Worm (Caenorhabditis elegans): ENCODE data around the gene mtrf-1L.

mtrf-1L gene

ce11 chrIV:5160171-5160570 lies 26.8 kb upstream of the mtrf-1L start, which contains the start of the genes C24D10.6 and C24D10.4 (continued):
- no peak for TF ChIP-seq pax-3 (tag; optimal IDR thresholded peaks at IDR 0.05)
- no peak for TF ChIP-seq vab-15 (tag; optimal IDR thresholded peaks at IDR 0.05)
- TF ChIP-seq fos-1 (tag; optimal IDR thresholded peaks at IDR 0.05): no peak
- TF ChIP-seq nhr-237 (tag; optimal IDR thresholded peaks at IDR 0.05): no peak
- TF ChIP-seq lin-14 (GFP tag; optimal IDR thresholded peaks at IDR 0.05): peak; percentile 76
- TF ChIP-seq skn-1 (tag; optimal IDR thresholded peaks at IDR 0.05): peak; percentile 77
- TF ChIP-seq sox-4 (tag; optimal IDR thresholded peaks at IDR 0.05): no peak
- TF ChIP-seq nhr-19 (GFP tag; conservative IDR thresholded peaks at IDR 0.05): peak; percentile 33
- peak in 1 of 2 experiments; percentile 29 for TF ChIP-seq mdl-1 (tag; optimal IDR thresholded peaks at IDR 0.05)
- no peak for TF ChIP-seq nhr-84 (tag; optimal IDR thresholded peaks at IDR 0.05)
- no peak for TF ChIP-seq nhr-11 (tag; optimal IDR thresholded peaks at IDR 0.05)
- peak; percentile 17 for TF ChIP-seq snpc-4 (tag; optimal IDR thresholded peaks at IDR 0.05)
- TF ChIP-seq unc-62 (GFP tag; optimal IDR thresholded peaks at IDR 0.05): no peak
- peak; percentile 28 for TF ChIP-seq egl-13 (tag; optimal IDR thresholded peaks at IDR 0.05)
- no peak for TF ChIP-seq mef-2 (tag; optimal IDR thresholded peaks at IDR 0.05)
- TF ChIP-seq nhr-76 (tag; optimal IDR thresholded peaks at IDR 0.05): no peak
- TF ChIP-seq grh-1 (GFP tag; IDR thresholded peaks at IDR 0.05): no peak
- TF ChIP-seq ceh-90 (tag; optimal IDR thresholded peaks at IDR 0.05): no peak
- TF ChIP-seq nhr-85 (tag): peak; percentile 64
- peak; percentile 69 to 77 for TF ChIP-seq lsy-2 (tag; optimal IDR thresholded peaks at IDR 0.05)
- no peak for TF ChIP-seq sup-37 (GFP tag; optimal IDR thresholded peaks at IDR 0.05)
- no peak for TF ChIP-seq blmp-1 (tag; optimal IDR thresholded peaks at IDR 0.05)
- peak; percentile 32 for TF ChIP-seq F16B12.6 (tag; optimal IDR thresholded peaks at IDR 0.05)
- no peak for TF ChIP-seq nhr-28 (tag; optimal IDR thresholded peaks at IDR 0.05)
- no peak for TF ChIP-seq nhr-77 (tag; optimal IDR thresholded peaks at IDR 0.05)
- TF ChIP-seq ama-1 (optimal IDR thresholded peaks at IDR 0.05): no peak
- TF ChIP-seq fkh-10 (GFP tag; optimal IDR thresholded peaks at IDR 0.05): no peak
- no peak for TF ChIP-seq ceh-63 (GFP tag; optimal IDR thresholded peaks at IDR 0.05)
- peak; percentile 49 for TF ChIP-seq tbx-2 (tag; optimal IDR thresholded peaks at IDR 0.05)
- TF ChIP-seq pag-3 (tag; optimal IDR thresholded peaks at IDR 0.05; ENCODE audit: borderline replicate concordance, insufficient read depth): no peak
- peak; percentile 66 for TF ChIP-seq snu-23 (GFP tag; optimal IDR thresholded peaks at IDR 0.05)
- TF ChIP-seq lir-3 (tag; optimal IDR thresholded peaks at IDR 0.05; ENCODE audit: poor library complexity): peak; percentile 44
- TF ChIP-seq nhr-47 (tag; optimal IDR thresholded peaks at IDR 0.05): peak; percentile 62
- peak; percentile 61 for TF ChIP-seq nhr-20 (tag; optimal IDR thresholded peaks at IDR 0.05)
- TF ChIP-seq hlh-17 (GFP tag; optimal IDR thresholded peaks at IDR 0.05; ENCODE audit: borderline replicate concordance): no peak
- TF ChIP-seq ets-5 (GFP tag; IDR thresholded peaks at IDR 0.05): no peak
- TF ChIP-seq unc-98 (GFP tag; IDR thresholded peaks at IDR 0.05): no peak
- peak; percentile 32 for TF ChIP-seq nhr-90 (tag; optimal IDR thresholded peaks at IDR 0.05; ENCODE audit: poor library complexity)
- TF ChIP-seq elt-2 (tag; optimal IDR thresholded peaks at IDR 0.05): no peak
- TF ChIP-seq unc-86 (tag; optimal IDR thresholded peaks at IDR 0.05): peak; percentile 8
- TF ChIP-seq elt-3 (tag; optimal IDR thresholded peaks at IDR 0.05): peak in 1 of 6 experiments; percentile 35
- TF ChIP-seq ztf-4 (tag; optimal IDR thresholded peaks at IDR 0.05): no peak
- TF ChIP-seq lin-39 (tag; optimal IDR thresholded peaks at IDR 0.05): peak; percentile 39
- TF ChIP-seq xbp-1 (tag; optimal IDR thresholded peaks at IDR 0.05): peak; percentile 63
- TF ChIP-seq pqm-1 (tag; optimal IDR thresholded peaks at IDR 0.05): no peak
- peak; percentile 64 for TF ChIP-seq rnt-1 (tag; optimal IDR thresholded peaks at IDR 0.05)
- TF ChIP-seq C34B4.2 (tag; optimal IDR thresholded peaks at IDR 0.05): no peak
- TF ChIP-seq lin-15B (tag; optimal IDR thresholded peaks at IDR 0.05): peak; percentile 72
- no peak for TF ChIP-seq aly-2 (tag; optimal IDR thresholded peaks at IDR 0.05)
- TF ChIP-seq hlh-4 (tag; optimal IDR thresholded peaks at IDR 0.05): no peak
- TF ChIP-seq zag-1 (tag; optimal IDR thresholded peaks at IDR 0.05): no peak
- TF ChIP-seq lin-35 (GFP tag; optimal IDR thresholded peaks at IDR 0.05): peak; percentile 62 to 69
- no peak for TF ChIP-seq unc-30 (tag; optimal IDR thresholded peaks at IDR 0.05)
- no peak for TF ChIP-seq unc-130 (tag; optimal IDR thresholded peaks at IDR 0.05)
